Worm (Caenorhabditis elegans): Measurements from ENCODE around the gene F52H2.15.

- TF ChIP-seq ceh-34 (tag; optimal IDR thresholded peaks at IDR 0.05) (peak; percentile 45), pha-4 (tag; optimal IDR thresholded peaks at IDR 0.05) (no peak), sox-4 (tag; optimal IDR thresholded peaks at IDR 0.05) (no peak), ets-4 (tag; optimal IDR thresholded peaks at IDR 0.05) (no peak), pqm-1 (tag; optimal IDR thresholded peaks at IDR 0.05) (no peak), nhr-11 (tag; optimal IDR thresholded peaks at IDR 0.05) (no peak), ceh-2 (tag; optimal IDR thresholded peaks at IDR 0.05) (no peak), ama-1 (optimal IDR thresholded peaks at IDR 0.05) (no peak), Y22D7AL.16 (tag; optimal IDR thresholded peaks at IDR 0.05) (no peak), tbx-2 (tag; optimal IDR thresholded peaks at IDR 0.05) (peak; percentile 17), hlh-15 (tag; optimal IDR thresholded peaks at IDR 0.05) (no peak), unc-86 (tag; optimal IDR thresholded peaks at IDR 0.05) (no peak), ceh-14 (tag; optimal IDR thresholded peaks at IDR 0.05) (no peak)
Observed at ce11 chrX:2552210-2552674, 12.9 kb upstream of the F52H2.15 start, which contains the start of gene aat-3.
